Worm (Caenorhabditis elegans) whole organism, L2 larva: ENCODE measurements around the gene Y14H12A.2.

Experiments
- ZK546.5 ChIP-seq: sonication (generic microtip); optimal IDR thresholded peaks from 2 replicates; lab custom pipeline; 2017; ENCODE audit warnings: missing biosample characterization, missing genetic modification characterization
- ceh-82 ChIP-seq: fragments of 150-350 bp; optimal IDR thresholded peaks from 2 replicates; lab custom pipeline; 2014; ENCODE audit warnings: missing biosample characterization, missing genetic modification characterization
- elt-1 ChIP-seq: fragments of 150-350 bp; optimal IDR thresholded peaks from 2 replicates; lab custom pipeline; 2014; ENCODE audit warnings: missing biosample characterization, missing genetic modification characterization
- lsy-2 ChIP-seq, 2 experiments: fragments of 150-350 bp in 1 of 2; sonication (generic microtip) in 1 of 2; optimal IDR thresholded peaks; 2 replicates each; lab custom pipeline; 2014 to 2017; ENCODE audit warnings: missing biosample characterization in 2 of 2, missing genetic modification characterization in 2 of 2
- mdl-1 ChIP-seq, 2 experiments: fragments of 150-350 bp in 1 of 2; sonication (generic microtip) in 1 of 2; optimal IDR thresholded peaks; 2 replicates each; lab custom pipeline; 2017; ENCODE audit warnings: missing biosample characterization in 2 of 2, missing genetic modification characterization in 2 of 2
- nhr-11 ChIP-seq: fragments of 150-350 bp; optimal IDR thresholded peaks from 2 replicates; lab custom pipeline; 2014; ENCODE audit warnings: missing biosample characterization, missing genetic modification characterization
- nhr-23 ChIP-seq: fragments of 150-350 bp; optimal IDR thresholded peaks from 2 replicates; lab custom pipeline; 2014; ENCODE audit warnings: missing biosample characterization, missing genetic modification reagents, missing genetic modification characterization
- skn-1 ChIP-seq: sonication (generic microtip); optimal IDR thresholded peaks from 2 replicates; lab custom pipeline; 2017; ENCODE audit warnings: missing biosample characterization, missing genetic modification characterization
- snpc-4 ChIP-seq: fragments of 150-350 bp; optimal IDR thresholded peaks from 2 replicates; lab custom pipeline; 2014; ENCODE audit warnings: missing biosample characterization, missing genetic modification characterization
- unc-39 ChIP-seq: fragments of 150-350 bp; optimal IDR thresholded peaks from 2 replicates; lab custom pipeline; 2014; ENCODE audit warnings: missing biosample characterization, missing genetic modification characterization

ce11 chrII:4032293-4032692, 42.8 kb upstream of the Y14H12A.2 start, which contains the start of gene K07D4.4:
- no peak for TF ChIP-seq elt-1
- no peak for TF ChIP-seq skn-1 (tag; lab: Kevin White, UChicago)
- TF ChIP-seq nhr-11 (tag; lab: Kevin White, UChicago) = no peak
- no peak for TF ChIP-seq nhr-23 (tag; lab: Kevin White, UChicago)
- no peak for TF ChIP-seq snpc-4 (tag; lab: Kevin White, UChicago)
- no peak for TF ChIP-seq mdl-1 (tag; optimal IDR thresholded peaks at IDR 0.05; lab: Kevin White, UChicago)
- TF ChIP-seq unc-39 (tag; lab: Kevin White, UChicago) = no peak
- TF ChIP-seq ZK546.5 (tag; lab: Kevin White, UChicago) = no peak
- no peak for TF ChIP-seq lsy-2 (tag; optimal IDR thresholded peaks at IDR 0.05; lab: Kevin White, UChicago)
- no peak for TF ChIP-seq ceh-82
